Worm (Caenorhabditis elegans) whole organism, late embryonic: ENCODE measurements around the gene F55C12.2.

ENCODE experiments used
- C38D4.7 ChIP-seq: fragments of 200-800 bp; sonication (Bioruptor generic); optimal IDR thresholded peaks from 2 replicates; lab custom pipeline; 2018; ENCODE audit warnings: mild to moderate bottlenecking, missing genetic modification characterization, moderate library complexity, missing compliant biosample characterization
- ceh-19 ChIP-seq: fragments of 200-800 bp; sonication (Bioruptor generic); optimal IDR thresholded peaks from 2 replicates; lab custom pipeline; 2018; ENCODE audit warnings: mild to moderate bottlenecking, missing genetic modification characterization, missing compliant biosample characterization
- nfya-1 ChIP-seq: sonication (generic microtip); optimal IDR thresholded peaks from 2 replicates; lab custom pipeline; 2017; ENCODE audit warnings: missing genetic modification characterization, mild to moderate bottlenecking, missing compliant biosample characterization, antibody characterized with exemption, moderate library complexity
- pros-1 ChIP-seq: fragments of 150-350 bp; optimal IDR thresholded peaks from 2 replicates; lab custom pipeline; 2014; ENCODE audit warnings: missing biosample characterization, missing genetic modification reagents, missing genetic modification characterization
- syd-9 ChIP-seq: sonication (generic microtip); optimal IDR thresholded peaks from 2 replicates; lab custom pipeline; 2016; ENCODE audit warnings: mild to moderate bottlenecking, missing genetic modification characterization, moderate library complexity, missing compliant biosample characterization
- unc-42 ChIP-seq: sonication (generic microtip); optimal IDR thresholded peaks from 2 replicates; lab custom pipeline; 2016; ENCODE audit warnings: missing genotype, missing genetic modification characterization, missing compliant biosample characterization

- no peak for TF ChIP-seq unc-42 (tag; lab: Kevin White, UChicago)
- no peak for TF ChIP-seq pros-1
- no peak for TF ChIP-seq C38D4.7 (GFP tag; lab: Kevin White, UChicago)
- TF ChIP-seq nfya-1 (tag; lab: Kevin White, UChicago): no peak
- TF ChIP-seq ceh-19 (GFP tag; lab: Kevin White, UChicago): no peak
- no peak for TF ChIP-seq syd-9 (tag; lab: Kevin White, UChicago)
Observed at ce11 chrII:5911939-5912523, 35.4 kb downstream of the F55C12.2 start.
